Worm (Caenorhabditis elegans) whole organism, L1 larva: ENCODE results near the gene grd-14.

Experiments used
- blmp-1 ChIP-seq: fragments of 150-350 bp; optimal IDR thresholded peaks from 2 replicates; lab custom pipeline; 2014; ENCODE audit warnings: missing biosample characterization, missing genetic modification characterization
- ceh-82 ChIP-seq, 3 experiments: fragments of 150-350 bp in 1 of 3; sonication (generic microtip) in 2 of 3; optimal IDR thresholded peaks; 2 replicates each; lab custom pipeline; 2014 to 2017; ENCODE audit warnings: missing biosample characterization in 3 of 3, missing genetic modification characterization in 3 of 3
- dpl-1 ChIP-seq, 3 experiments: fragments of 150-350 bp in 2 of 3; sonication (generic microtip) in 1 of 3; optimal IDR thresholded peaks; 2 replicates each; lab custom pipeline; 2014 to 2017; ENCODE audit warnings: missing biosample characterization in 3 of 3, missing genetic modification characterization in 3 of 3, missing genetic modification reagents in 3 of 3
- mdl-1 ChIP-seq, 2 experiments: fragments of 150-350 bp; optimal IDR thresholded peaks; 2 replicates each; lab custom pipeline; 2014 to 2017; ENCODE audit warnings: missing biosample characterization in 2 of 2, missing genetic modification characterization in 2 of 2, inconsistent platforms in 1 of 2
- mep-1 ChIP-seq: fragments of 150-350 bp; optimal IDR thresholded peaks from 2 replicates; lab custom pipeline; 2014; ENCODE audit warnings: missing biosample characterization, missing genetic modification characterization
- nhr-77 ChIP-seq: fragments of 150-350 bp; optimal IDR thresholded peaks from 2 replicates; lab custom pipeline; 2014; ENCODE audit warnings: missing biosample characterization, missing genetic modification characterization
- nhr-90 ChIP-seq: sonication (generic microtip); optimal IDR thresholded peaks from 2 replicates; lab custom pipeline; 2016; ENCODE audit warnings: mild to moderate bottlenecking, missing genetic modification characterization, missing compliant biosample characterization; ENCODE audit not compliant: poor library complexity
- snpc-4 ChIP-seq: fragments of 150-350 bp; optimal IDR thresholded peaks from 2 replicates; lab custom pipeline; 2014; ENCODE audit warnings: missing biosample characterization, missing genetic modification characterization
- ztf-11 ChIP-seq, 2 experiments: sonication (generic microtip); optimal IDR thresholded peaks; 2 replicates each; lab custom pipeline; 2016 to 2017; ENCODE audit warnings: missing genetic modification characterization in 2 of 2, missing biosample characterization in 1 of 2, missing compliant biosample characterization in 1 of 2

- TF ChIP-seq ztf-11 (tag; optimal IDR thresholded peaks at IDR 0.05; lab: Kevin White, UChicago) (no peak), blmp-1 (tag; lab: Kevin White, UChicago) (no peak), dpl-1 (GFP tag; optimal IDR thresholded peaks at IDR 0.05; lab: Kevin White, UChicago) (no peak), nhr-77 (no peak), snpc-4 (no peak), ceh-82 (tag; optimal IDR thresholded peaks at IDR 0.05; lab: Kevin White, UChicago) (no peak), nhr-90 (no peak), mep-1 (tag; lab: Kevin White, UChicago) (no peak), mdl-1 (tag; optimal IDR thresholded peaks at IDR 0.05; lab: Kevin White, UChicago) (no peak)
These were observed 14.4 kb upstream of the grd-14 start for ce11 chrX:8485392-8485791.
